Worm (Caenorhabditis elegans): Measurements from ENCODE around the gene trpp-12.

DNA sequence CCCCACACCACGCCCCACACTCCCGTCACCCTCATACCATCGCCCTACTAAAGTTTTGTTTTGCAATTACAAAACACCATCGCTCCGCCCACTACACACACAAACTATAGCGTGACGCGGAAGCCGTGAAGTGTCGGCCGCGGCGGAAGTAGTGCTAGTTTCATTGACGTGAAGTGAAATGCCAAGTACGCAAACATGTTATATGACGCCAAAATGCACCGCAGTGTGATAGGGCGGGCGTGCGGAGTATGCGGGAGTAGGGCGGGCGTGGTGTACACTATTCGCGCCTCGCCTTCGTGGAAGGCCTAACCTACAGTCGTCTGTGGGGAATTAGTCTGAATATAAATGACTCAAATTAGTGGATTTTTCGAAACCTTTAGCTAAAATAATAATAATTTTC lies 46.6 kb upstream of the trpp-12 start:
- TF ChIP-seq klf-2 (GFP tag; conservative IDR thresholded peaks at IDR 0.05) (no peak), flt-1 (GFP tag; IDR thresholded peaks at IDR 0.05) (0 out of 2 replicates have a peak, but pooled peaks have one; percentile 15)

Data from whole organism, midembryonic.